Fruit fly (Drosophila melanogaster): Measurements from ENCODE around the gene Alg10.

dm6 chr3L:11136349-11136748 lies 28.4 kb upstream of the Alg10 start:
- no peak for TF ChIP-seq wdn (GFP tag; IDR thresholded peaks at IDR 0.05)
- no peak for TF ChIP-seq gsb (GFP tag; IDR thresholded peaks at IDR 0.05)
- no peak for TF ChIP-seq Side (GFP tag; optimal IDR thresholded peaks at IDR 0.05)
- no peak for TF ChIP-seq CG11247 (GFP tag; IDR thresholded peaks at IDR 0.05)
- TF ChIP-seq CG34224 (GFP tag; IDR thresholded peaks at IDR 0.05; ENCODE audit: partially characterized antibody), result no peak
- TF ChIP-seq p53 (GFP tag; optimal IDR thresholded peaks at IDR 0.05), result no peak
- no peak for TF ChIP-seq Bteb2 (GFP tag; optimal IDR thresholded peaks at IDR 0.05)
- no peak for TF ChIP-seq vfl (GFP tag; optimal IDR thresholded peaks at IDR 0.05)
- TF ChIP-seq Xbp1 (GFP tag; optimal IDR thresholded peaks at IDR 0.05), result no peak

All from whole organism, embryonic.